Fruit fly (Drosophila melanogaster) whole organism, embryonic: ENCODE results near the gene Scox.

Experiments
- BEAF-32 ChIP-seq: fragments of 200-800 bp; sonication (Bioruptor generic); optimal IDR thresholded peaks from 3 replicates; lab custom pipeline; 2017; ENCODE audit warnings: missing biosample characterization, missing genetic modification characterization, mild to moderate bottlenecking, moderate library complexity, missing genetic modification reagents
- CG10462 ChIP-seq: fragments of 200-800 bp; sonication (Bioruptor generic); optimal IDR thresholded peaks from 2 replicates; lab custom pipeline; 2016; ENCODE audit warnings: missing biosample characterization, missing genetic modification characterization
- CG11247 ChIP-seq: fragments of 200-800 bp; sonication (Bioruptor generic); IDR thresholded peaks from 2 replicates; pipeline ENCODE4 v1.3.6; 2022; ENCODE audit warnings: missing biosample characterization, missing genetic modification characterization
- CG12659 ChIP-seq: fragments of 200-800 bp; sonication (Bioruptor generic); optimal IDR thresholded peaks from 3 replicates; lab custom pipeline; 2017; ENCODE audit warnings: mild to moderate bottlenecking, missing biosample characterization, missing genetic modification reagents, missing genetic modification characterization
- CG12769 ChIP-seq: fragments of 200-800 bp; sonication (Bioruptor generic); optimal IDR thresholded peaks from 2 replicates; lab custom pipeline; 2019; ENCODE audit warnings: missing biosample characterization, mild to moderate bottlenecking, missing genetic modification characterization, moderate library complexity
- CG13424 ChIP-seq: fragments of 200-800 bp; sonication (Bioruptor generic); optimal IDR thresholded peaks from 2 replicates; lab custom pipeline; 2019; ENCODE audit warnings: missing biosample characterization, mild to moderate bottlenecking, missing genetic modification characterization, moderate library complexity
- CG15479 ChIP-seq: fragments of 200-800 bp; sonication (Bioruptor generic); optimal IDR thresholded peaks from 3 replicates; lab custom pipeline; 2019; ENCODE audit warnings: missing biosample characterization, mild to moderate bottlenecking, missing genetic modification characterization, moderate library complexity
- CG18764 ChIP-seq: fragments of 200-800 bp; sonication (Bioruptor generic); optimal IDR thresholded peaks from 3 replicates; lab custom pipeline; 2016; ENCODE audit warnings: missing biosample characterization, missing genetic modification characterization
- CG30403 ChIP-seq: fragments of 200-800 bp; sonication (Bioruptor generic); optimal IDR thresholded peaks from 3 replicates; lab custom pipeline; 2016; ENCODE audit warnings: missing biosample characterization, missing genetic modification characterization
- CG32772 ChIP-seq: fragments of 200-800 bp; sonication (Bioruptor generic); IDR thresholded peaks from 2 replicates; pipeline ENCODE4 v1.3.6; 2022; ENCODE audit warnings: missing biosample characterization, missing genetic modification characterization
- CG33213 ChIP-seq: fragments of 200-800 bp; sonication (Bioruptor generic); optimal IDR thresholded peaks from 3 replicates; lab custom pipeline; 2016; ENCODE audit warnings: missing biosample characterization, missing genetic modification characterization
- CG34224 ChIP-seq: fragments of 200-800 bp; sonication (Bioruptor generic); IDR thresholded peaks from 3 replicates; pipeline ENCODE4 v1.3.6; 2022; ENCODE audit warnings: missing biosample characterization, missing genetic modification characterization; ENCODE audit not compliant: partially characterized antibody
- CG34376 ChIP-seq: fragments of 200-800 bp; sonication (Bioruptor generic); optimal IDR thresholded peaks from 2 replicates; lab custom pipeline; 2018; ENCODE audit warnings: missing biosample characterization, mild to moderate bottlenecking, missing genetic modification characterization
- CG3726 ChIP-seq: fragments of 200-800 bp; sonication (Bioruptor generic); IDR thresholded peaks from 3 replicates; pipeline ENCODE4, ENCODE4 v1.3.6; 2022; ENCODE audit warnings: missing biosample characterization, missing genetic modification characterization
- D19A ChIP-seq: fragments of 200-800 bp; optimal IDR thresholded peaks from 3 replicates; lab custom pipeline; 2019; ENCODE audit warnings: missing biosample characterization, mild to moderate bottlenecking, missing genetic modification characterization, moderate library complexity
- Dek ChIP-seq: fragments of 200-800 bp; sonication (Bioruptor generic); optimal IDR thresholded peaks from 3 replicates; lab custom pipeline; 2019; ENCODE audit warnings: missing biosample characterization, mild to moderate bottlenecking, missing genetic modification characterization, moderate library complexity
- Ets65A ChIP-seq: fragments of 200-800 bp; sonication (Bioruptor generic); peaks from one replicate; lab custom pipeline; 2016; ENCODE audit warnings: missing biosample characterization, missing genetic modification characterization
- Ets97D ChIP-seq: fragments of 200-800 bp; sonication (Bioruptor generic); optimal IDR thresholded peaks from 3 replicates; lab custom pipeline; 2016; ENCODE audit warnings: missing biosample characterization, missing genetic modification characterization
- GATAe ChIP-seq: fragments of 200-800 bp; sonication (Bioruptor generic); conservative IDR thresholded peaks from 2 replicates; pipeline ENCODE4 v1.3.6; 2022; ENCODE audit warnings: missing biosample characterization, missing genetic modification characterization
- Gsc ChIP-seq: fragments of 200-800 bp; sonication (Bioruptor generic); IDR thresholded peaks from 2 replicates; pipeline ENCODE4 v1.3.6; 2022; ENCODE audit warnings: missing biosample characterization, missing genetic modification characterization
- HmgD ChIP-seq: fragments of 200-800 bp; sonication (Bioruptor generic); optimal IDR thresholded peaks from 3 replicates; lab custom pipeline; 2016; ENCODE audit warnings: missing biosample characterization, missing genetic modification characterization
- NC2β ChIP-seq: fragments of 200-800 bp; sonication (Bioruptor generic); optimal IDR thresholded peaks from 2 replicates; lab custom pipeline; 2016; ENCODE audit warnings: missing biosample characterization, missing genetic modification characterization
- Neu2 ChIP-seq: fragments of 200-800 bp; sonication (Bioruptor generic); optimal IDR thresholded peaks from 3 replicates; lab custom pipeline; 2016; ENCODE audit warnings: missing biosample characterization, missing genetic modification characterization, borderline replicate concordance
- Pdp1 ChIP-seq, 2 experiments: fragments of 200-800 bp; sonication (Bioruptor generic); optimal IDR thresholded peaks; 3 replicates each; lab custom pipeline; 2016; ENCODE audit warnings: missing biosample characterization in 2 of 2, missing genetic modification characterization in 2 of 2, mild to moderate bottlenecking in 1 of 2, moderate library complexity in 1 of 2
- Ptx1 ChIP-seq: fragments of 200-800 bp; sonication (Bioruptor generic); IDR thresholded peaks from 2 replicates; pipeline ENCODE4 v1.3.6; 2022; ENCODE audit warnings: missing biosample characterization, missing genetic modification characterization
- Sry-β ChIP-seq: fragments of 200-800 bp; sonication (Bioruptor generic); optimal IDR thresholded peaks from 2 replicates; lab custom pipeline; 2018; ENCODE audit warnings: missing biosample characterization, mild to moderate bottlenecking, missing genetic modification characterization, moderate library complexity
- Ssrp ChIP-seq: fragments of 200-800 bp; sonication (Bioruptor generic); optimal IDR thresholded peaks from 2 replicates; lab custom pipeline; 2018; ENCODE audit warnings: missing biosample characterization, mild to moderate bottlenecking, missing genetic modification characterization, moderate library complexity
- ab ChIP-seq: fragments of 200-800 bp; sonication (Bioruptor generic); optimal IDR thresholded peaks from 2 replicates; lab custom pipeline; 2016; ENCODE audit warnings: missing biosample characterization, missing genetic modification characterization
- al ChIP-seq: fragments of 200-800 bp; sonication (Bioruptor generic); IDR thresholded peaks from 2 replicates; pipeline ENCODE4 v1.3.6; 2022; ENCODE audit warnings: missing biosample characterization, missing genetic modification characterization
- aop ChIP-seq: fragments of 200-800 bp; sonication (Bioruptor generic); IDR thresholded peaks from 2 replicates; pipeline ENCODE4 v1.3.6; 2022; ENCODE audit warnings: missing biosample characterization, missing genetic modification characterization
- cg ChIP-seq: fragments of 200-800 bp; sonication (Bioruptor generic); optimal IDR thresholded peaks from 3 replicates; lab custom pipeline; 2019; ENCODE audit warnings: missing biosample characterization, mild to moderate bottlenecking, missing genetic modification characterization, moderate library complexity
- ci ChIP-seq: fragments of 200-800 bp; sonication (Bioruptor generic); IDR thresholded peaks from 3 replicates; pipeline ENCODE4 v1.3.6; 2022; ENCODE audit warnings: missing biosample characterization, missing genetic modification characterization
- da ChIP-seq: fragments of 200-800 bp; sonication (Bioruptor generic); optimal IDR thresholded peaks from 2 replicates; lab custom pipeline; 2016; ENCODE audit warnings: missing biosample characterization, missing genetic modification characterization
- dmrt99B ChIP-seq: fragments of 200-800 bp; sonication (Bioruptor generic); optimal IDR thresholded peaks from 2 replicates; lab custom pipeline; 2018; ENCODE audit warnings: missing biosample characterization, mild to moderate bottlenecking, missing genetic modification characterization, moderate library complexity
- en ChIP-seq: fragments of 200-800 bp; sonication (Bioruptor generic); optimal IDR thresholded peaks from 2 replicates; lab custom pipeline; 2016; ENCODE audit warnings: missing biosample characterization, missing genetic modification characterization
- eve ChIP-seq, 2 experiments: fragments of >200 bp; optimal IDR thresholded peaks; 2 replicates each; lab custom pipeline; 2017; ENCODE audit warnings: missing biosample characterization in 2 of 2, missing genetic modification characterization in 2 of 2
- gsb ChIP-seq: fragments of 200-800 bp; sonication (Bioruptor generic); IDR thresholded peaks from 2 replicates; pipeline ENCODE4 v1.3.6; 2022; ENCODE audit warnings: missing biosample characterization, missing genetic modification characterization
- hth ChIP-seq: fragments of >200 bp; optimal IDR thresholded peaks from 2 replicates; lab custom pipeline; 2017; ENCODE audit warnings: inconsistent platforms
- ken ChIP-seq: fragments of 200-800 bp; sonication (Bioruptor generic); IDR thresholded peaks from 3 replicates; pipeline ENCODE4 v1.3.6; 2022; ENCODE audit warnings: missing biosample characterization, missing genetic modification characterization
- mirr ChIP-seq: fragments of 200-800 bp; sonication (Bioruptor generic); optimal IDR thresholded peaks from 3 replicates; lab custom pipeline; 2018; ENCODE audit warnings: missing biosample characterization, mild to moderate bottlenecking, missing genetic modification characterization
- pros ChIP-seq: fragments of 200-800 bp; sonication (Bioruptor generic); optimal IDR thresholded peaks from 3 replicates; lab custom pipeline; 2019; ENCODE audit warnings: missing biosample characterization, mild to moderate bottlenecking, missing genetic modification characterization, moderate library complexity
- run ChIP-seq: fragments of 200-800 bp; sonication (Bioruptor generic); optimal IDR thresholded peaks from 3 replicates; lab custom pipeline; 2018; ENCODE audit warnings: missing biosample characterization, mild to moderate bottlenecking, missing genetic modification characterization
- sim ChIP-seq: fragments of 200-800 bp; sonication (Bioruptor generic); IDR thresholded peaks from 2 replicates; pipeline ENCODE4 v1.3.6; 2022; ENCODE audit warnings: missing biosample characterization, missing genetic modification characterization
- tap ChIP-seq: fragments of 200-800 bp; optimal IDR thresholded peaks from 3 replicates; lab custom pipeline; 2019; ENCODE audit warnings: missing biosample characterization, mild to moderate bottlenecking, missing genetic modification characterization, moderate library complexity
- tgo ChIP-seq: fragments of 200-800 bp; sonication (Bioruptor generic); IDR thresholded peaks from 3 replicates; pipeline ENCODE4 v1.3.6; 2022; ENCODE audit warnings: missing biosample characterization, missing genetic modification characterization
- trh ChIP-seq: fragments of 200-800 bp; sonication (Bioruptor generic); optimal IDR thresholded peaks from 2 replicates; lab custom pipeline; 2016; ENCODE audit warnings: missing biosample characterization, missing genetic modification characterization

Gene Scox

DNA sequence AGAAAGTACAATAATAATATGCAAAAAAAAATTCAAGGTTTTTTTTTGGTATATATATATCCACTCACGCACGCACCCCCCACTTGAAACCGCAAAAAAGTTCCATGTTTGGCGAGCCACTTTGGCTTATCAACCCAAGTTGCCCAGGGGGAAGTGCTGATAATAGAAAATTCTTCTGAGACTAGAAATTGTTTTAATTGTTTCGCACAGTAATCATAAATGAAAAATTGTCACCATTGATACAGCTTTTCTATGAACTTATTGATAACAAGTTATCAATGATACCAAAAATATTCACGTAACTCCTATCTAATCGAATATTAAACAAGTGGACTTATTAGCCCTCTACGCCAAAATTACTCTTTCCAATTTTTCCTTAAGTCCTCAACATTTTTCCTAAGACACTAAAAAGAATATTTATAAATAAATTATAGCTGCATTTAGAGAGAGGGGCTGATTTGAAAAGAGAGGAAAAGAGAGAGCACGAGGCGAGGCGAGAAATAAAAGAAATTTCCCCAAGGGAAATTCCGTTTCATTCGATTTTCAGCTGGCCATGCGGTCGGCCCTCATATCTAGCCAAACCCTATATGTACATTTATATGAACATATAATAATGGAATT lies 29.9 kb upstream of the Scox start (continued):
- TF ChIP-seq eve (GFP tag; optimal IDR thresholded peaks at IDR 0.05; lab: Kevin White, UChicago), result peak in 1 of 2 experiments; percentile 37
- no peak for TF ChIP-seq trh (GFP tag; lab: Kevin White, UChicago)
- TF ChIP-seq D19A, result peak; percentile 86
- no peak for TF ChIP-seq ken
- no peak for TF ChIP-seq Sry-β (GFP tag; lab: Kevin White, UChicago)
- TF ChIP-seq pros (GFP tag; lab: Kevin White, UChicago), result peak; percentile 51
- no peak for TF ChIP-seq CG12659 (GFP tag; lab: Kevin White, UChicago)
- no peak for TF ChIP-seq CG11247
- TF ChIP-seq GATAe (GFP tag; lab: Robert Waterston, UW), result 0 out of 2 replicates have a peak, but pooled peaks have one; percentile 29
- TF ChIP-seq mirr (GFP tag; lab: Kevin White, UChicago), result peak; percentile 47
- no peak for TF ChIP-seq sim (GFP tag; lab: Robert Waterston, UW)
- TF ChIP-seq, all 482 proteins: peak for 10

DNA sequence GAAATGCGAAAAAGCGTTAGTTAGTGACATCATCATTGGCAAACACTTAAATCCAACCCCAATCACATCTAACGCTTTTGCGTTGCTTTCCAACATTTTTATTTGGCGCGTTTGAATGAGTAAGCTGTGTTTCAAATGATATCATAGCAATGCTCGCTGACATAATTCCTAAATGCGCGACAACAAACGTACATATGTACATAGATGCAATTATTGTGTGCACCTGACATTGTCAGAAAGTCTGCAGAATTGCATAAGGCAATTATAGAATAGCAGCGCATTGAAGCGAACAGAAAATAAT lies 29.5 kb upstream of the Scox start:
- TF ChIP-seq Ets65A (GFP tag; lab: Kevin White, UChicago), result peak; percentile 80
- TF ChIP-seq CG34224 (GFP tag; lab: Robert Waterston, UW), result no peak
- TF ChIP-seq Ptx1 (GFP tag; lab: Robert Waterston, UW), result 0 out of 2 replicates have a peak, but pooled peaks have one; percentile 5
- no peak for TF ChIP-seq tap (tag; lab: Kevin White, UChicago)
- TF ChIP-seq ab (GFP tag; lab: Kevin White, UChicago), result no peak
- no peak for TF ChIP-seq NC2β (GFP tag; lab: Kevin White, UChicago)
- TF ChIP-seq BEAF-32 (GFP tag; lab: Kevin White, UChicago), result peak; percentile 19
- peak; percentile 14 for TF ChIP-seq Ssrp
- TF ChIP-seq CG15479 (GFP tag; lab: Kevin White, UChicago), result peak; percentile 77
- TF ChIP-seq, all 482 proteins: peak for 5

DNA sequence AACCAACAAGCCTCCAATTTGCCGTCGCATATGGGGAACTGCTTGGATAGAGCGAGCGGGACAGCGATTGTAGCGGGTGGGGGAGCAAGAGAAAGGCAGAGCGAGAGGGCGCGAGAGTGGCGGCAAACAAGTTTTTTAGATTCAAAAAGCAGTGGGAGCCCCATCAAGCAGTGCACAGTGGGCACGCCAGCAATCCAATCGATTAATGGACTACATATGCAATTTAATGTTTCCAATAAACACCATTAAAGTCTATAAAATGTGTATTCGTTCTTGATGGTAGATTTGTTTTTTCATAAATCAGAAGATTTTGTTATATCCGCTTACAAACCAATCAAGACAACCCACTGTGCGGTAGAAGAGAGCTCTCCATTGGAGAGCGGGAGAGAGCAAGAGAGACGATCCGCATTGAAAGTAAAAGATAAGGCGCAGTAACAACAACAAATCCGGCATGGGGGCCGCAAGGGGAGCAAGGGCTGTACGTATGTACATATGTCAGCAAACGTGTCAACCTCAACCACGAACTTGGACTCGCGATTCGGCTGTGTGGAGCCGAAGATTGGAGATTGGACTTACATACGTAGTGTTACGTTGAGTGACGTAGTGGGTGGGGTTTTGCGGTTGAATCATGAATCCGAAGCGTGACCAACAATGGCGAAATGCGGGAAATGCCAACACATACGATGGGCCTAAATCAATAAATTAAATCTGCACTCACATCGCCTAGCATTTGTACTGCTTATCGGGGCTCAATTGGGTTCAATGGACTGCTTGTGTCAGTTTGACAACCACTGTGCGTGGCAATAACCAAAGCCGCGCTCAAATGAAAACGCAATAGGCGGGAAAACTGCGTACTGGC lies 28.9 kb upstream of the Scox start:
- peak; percentile 96 for TF ChIP-seq run (tag; lab: Kevin White, UChicago)
- TF ChIP-seq ci, result peak; percentile 100
- TF ChIP-seq CG34224 (GFP tag; lab: Robert Waterston, UW), result no peak
- peak; percentile 99 for TF ChIP-seq CG32772 (GFP tag; lab: Robert Waterston, UW)
- peak; percentile 99 for TF ChIP-seq en (GFP tag; lab: Kevin White, UChicago)
- TF ChIP-seq CG13424, result peak; percentile 99
- peak; percentile 97 for TF ChIP-seq sim (GFP tag; lab: Robert Waterston, UW)
- peak; percentile 98 for TF ChIP-seq Dek
- peak; percentile 99 for TF ChIP-seq al (GFP tag; lab: Robert Waterston, UW)
- peak; percentile 98 to 99 for TF ChIP-seq Pdp1 (GFP tag; optimal IDR thresholded peaks at IDR 0.05; lab: Kevin White, UChicago)
- TF ChIP-seq da (GFP tag; lab: Kevin White, UChicago), result peak; percentile 99
- peak; percentile 94 for TF ChIP-seq Neu2 (GFP tag; lab: Kevin White, UChicago)
- peak; percentile 98 for TF ChIP-seq CG10462 (GFP tag; lab: Kevin White, UChicago)
- peak; percentile 15 for TF ChIP-seq cg (GFP tag; lab: Kevin White, UChicago)
- TF ChIP-seq Ets97D (GFP tag; lab: Kevin White, UChicago), result peak; percentile 94
- peak; percentile 99 for TF ChIP-seq CG18764
- TF ChIP-seq CG34376 (GFP tag; lab: Kevin White, UChicago), result peak; percentile 97
- no peak; the same call in 1 of the 2 replicates for TF ChIP-seq Gsc (GFP tag; lab: Robert Waterston, UW)
- peak; percentile 99 for TF ChIP-seq dmrt99B (tag; lab: Kevin White, UChicago)
- TF ChIP-seq CG33213, result peak; percentile 99
- peak; percentile 99 for TF ChIP-seq CG30403
- TF ChIP-seq tgo (GFP tag; lab: Robert Waterston, UW), result peak; percentile 99
- peak; percentile 96 for TF ChIP-seq aop (GFP tag; lab: Robert Waterston, UW)
- no peak for TF ChIP-seq hth (lab: Kevin White, UChicago)
- TF ChIP-seq CG3726 (GFP tag; lab: Robert Waterston, UW), result peak; percentile 99
- TF ChIP-seq CG12769, result peak; percentile 99
- TF ChIP-seq HmgD (GFP tag; lab: Kevin White, UChicago), result peak; percentile 99
- peak; percentile 98 for TF ChIP-seq gsb (GFP tag; lab: Robert Waterston, UW)
